Fruit fly (Drosophila melanogaster) whole organism, prepupa: ENCODE data around the gene E2f2.

Experiments
- Blimp-1 ChIP-seq: fragments of 200-800 bp; sonication (Bioruptor generic); optimal IDR thresholded peaks from 3 replicates; lab custom pipeline; 2017; ENCODE audit warnings: missing biosample characterization, missing genetic modification characterization, mild to moderate bottlenecking, moderate library complexity, missing genetic modification reagents
- CG10631 ChIP-seq: fragments of 200-800 bp; sonication (Bioruptor generic); optimal IDR thresholded peaks from 2 replicates; lab custom pipeline; 2016; ENCODE audit warnings: missing biosample characterization, missing genetic modification characterization
- CG10669 ChIP-seq: fragments of 200-800 bp; sonication (Bioruptor generic); optimal IDR thresholded peaks from 3 replicates; lab custom pipeline; 2018; ENCODE audit warnings: missing biosample characterization, mild to moderate bottlenecking, missing genetic modification characterization, moderate library complexity
- CG11294 ChIP-seq: fragments of 200-800 bp; sonication (Bioruptor generic); IDR thresholded peaks from 2 replicates; pipeline ENCODE4 v1.3.6; 2022; ENCODE audit warnings: missing biosample characterization, missing genetic modification characterization
- CG11762 ChIP-seq: fragments of 200-800 bp; sonication (Bioruptor generic); optimal IDR thresholded peaks from 3 replicates; lab custom pipeline; 2016; ENCODE audit warnings: missing biosample characterization, missing genetic modification characterization; ENCODE audit not compliant: insufficient read depth
- CG11902 ChIP-seq: fragments of 200-800 bp; sonication (Bioruptor generic); optimal IDR thresholded peaks from 3 replicates; lab custom pipeline; 2016; ENCODE audit warnings: missing biosample characterization, missing genetic modification characterization
- CG15336 ChIP-seq: fragments of 200-800 bp; sonication (Bioruptor generic); IDR thresholded peaks from 2 replicates; pipeline ENCODE4 v1.3.6; 2022; ENCODE audit warnings: missing biosample characterization, missing genetic modification characterization
- CG16779 ChIP-seq: fragments of 200-800 bp; sonication (Bioruptor generic); optimal IDR thresholded peaks from 3 replicates; lab custom pipeline; 2017; ENCODE audit warnings: missing biosample characterization, mild to moderate bottlenecking, missing genetic modification characterization
- CG3032 ChIP-seq: fragments of 200-800 bp; optimal IDR thresholded peaks from 2 replicates; lab custom pipeline; 2019; ENCODE audit warnings: missing biosample characterization, mild to moderate bottlenecking, missing genetic modification characterization, moderate library complexity
- CG31627 ChIP-seq: fragments of 200-800 bp; sonication (Bioruptor generic); optimal IDR thresholded peaks from 3 replicates; lab custom pipeline; 2016; ENCODE audit warnings: missing biosample characterization, missing genetic modification characterization
- CG32006 ChIP-seq: fragments of 200-800 bp; sonication (Bioruptor generic); optimal IDR thresholded peaks from 3 replicates; lab custom pipeline; 2017; ENCODE audit warnings: missing biosample characterization, mild to moderate bottlenecking, missing genetic modification characterization
- CG3919 ChIP-seq: fragments of 200-800 bp; sonication (Bioruptor generic); optimal IDR thresholded peaks from 3 replicates; lab custom pipeline; 2016; ENCODE audit warnings: missing biosample characterization, missing genetic modification characterization
- CG6163 ChIP-seq: fragments of 200-800 bp; sonication (Bioruptor generic); IDR thresholded peaks from 3 replicates; pipeline ENCODE4 v1.3.6; 2022; ENCODE audit warnings: missing biosample characterization, missing genetic modification characterization
- CG6808 ChIP-seq: fragments of 200-800 bp; sonication (Bioruptor generic); optimal IDR thresholded peaks from 3 replicates; lab custom pipeline; 2017; ENCODE audit warnings: missing biosample characterization, missing genetic modification characterization, mild to moderate bottlenecking, moderate library complexity, missing genetic modification reagents
- CG6854 ChIP-seq: fragments of 200-800 bp; sonication (Bioruptor generic); optimal IDR thresholded peaks from 2 replicates; lab custom pipeline; 2017; ENCODE audit warnings: missing biosample characterization, mild to moderate bottlenecking, missing genetic modification characterization
- CG7368 ChIP-seq: fragments of 200-800 bp; sonication (Bioruptor generic); optimal IDR thresholded peaks from 3 replicates; lab custom pipeline; 2016; ENCODE audit warnings: missing biosample characterization, missing genetic modification characterization
- CG8632 ChIP-seq: fragments of 200-800 bp; sonication (Bioruptor generic); optimal IDR thresholded peaks from 3 replicates; lab custom pipeline; 2016; ENCODE audit warnings: missing biosample characterization, missing genetic modification characterization
- CG9139 ChIP-seq: fragments of 200-800 bp; sonication (Bioruptor generic); optimal IDR thresholded peaks from 3 replicates; lab custom pipeline; 2017; ENCODE audit warnings: missing biosample characterization, mild to moderate bottlenecking, missing genetic modification characterization
- Eip75B ChIP-seq: fragments of 200-800 bp; sonication (Bioruptor generic); optimal IDR thresholded peaks from 3 replicates; lab custom pipeline; 2016; ENCODE audit warnings: missing biosample characterization, missing genetic modification characterization
- Eip78C ChIP-seq: fragments of 200-800 bp; sonication (Bioruptor generic); peaks from one replicate; lab custom pipeline; 2016; ENCODE audit warnings: missing biosample characterization, missing genetic modification characterization
- Eip93F ChIP-seq: fragments of 200-800 bp; sonication (Bioruptor generic); optimal IDR thresholded peaks from 2 replicates; lab custom pipeline; 2016; ENCODE audit warnings: missing biosample characterization, mild to moderate bottlenecking, missing genetic modification characterization
- Ets21C ChIP-seq: fragments of 200-800 bp; sonication (Bioruptor generic); optimal IDR thresholded peaks from 3 replicates; lab custom pipeline; 2016; ENCODE audit warnings: missing biosample characterization, missing genetic modification characterization
- Ets96B ChIP-seq: fragments of 200-800 bp; optimal IDR thresholded peaks from 2 replicates; lab custom pipeline; 2019; ENCODE audit warnings: missing biosample characterization, mild to moderate bottlenecking, missing genetic modification characterization, moderate library complexity
- Gug ChIP-seq: fragments of 200-800 bp; sonication (Bioruptor generic); IDR thresholded peaks from 2 replicates; pipeline ENCODE4 v1.3.6; 2022; ENCODE audit warnings: missing biosample characterization, missing genetic modification characterization
- Hr38 ChIP-seq: sonication (Bioruptor generic); optimal IDR thresholded peaks from 2 replicates; lab custom pipeline; 2016; ENCODE audit warnings: missing biosample characterization, missing genetic modification characterization
- Hr39 ChIP-seq: fragments of 200-800 bp; sonication (Bioruptor generic); optimal IDR thresholded peaks from 2 replicates; lab custom pipeline; 2016; ENCODE audit warnings: missing biosample characterization, missing genetic modification characterization
- Hr4 ChIP-seq: fragments of 200-800 bp; sonication (Bioruptor generic); optimal IDR thresholded peaks from 3 replicates; lab custom pipeline; 2016; ENCODE audit warnings: missing biosample characterization, missing genetic modification characterization
- Lpt ChIP-seq: fragments of 200-800 bp; sonication (Bioruptor generic); optimal IDR thresholded peaks from 3 replicates; lab custom pipeline; 2016; ENCODE audit warnings: missing biosample characterization, missing genetic modification characterization
- OdsH ChIP-seq: fragments of 200-800 bp; sonication (Bioruptor generic); optimal IDR thresholded peaks from 3 replicates; lab custom pipeline; 2016; ENCODE audit warnings: missing biosample characterization, missing genetic modification characterization
- Sox14 ChIP-seq: fragments of 200-800 bp; sonication (Bioruptor generic); optimal IDR thresholded peaks from 3 replicates; lab custom pipeline; 2016; ENCODE audit warnings: missing biosample characterization, missing genetic modification characterization
- Sox15 ChIP-seq: fragments of 200-800 bp; sonication (Bioruptor generic); optimal IDR thresholded peaks from 3 replicates; lab custom pipeline; 2016; ENCODE audit warnings: missing biosample characterization, missing genetic modification characterization
- achi ChIP-seq: fragments of 200-800 bp; sonication (Bioruptor generic); optimal IDR thresholded peaks from 3 replicates; lab custom pipeline; 2016; ENCODE audit warnings: missing biosample characterization, missing genetic modification characterization
- acj6 ChIP-seq: fragments of 200-800 bp; sonication (Bioruptor generic); optimal IDR thresholded peaks from 3 replicates; lab custom pipeline; 2016; ENCODE audit warnings: missing biosample characterization, missing genetic modification characterization
- cyc ChIP-seq: fragments of 200-800 bp; sonication (Bioruptor generic); optimal IDR thresholded peaks from 3 replicates; lab custom pipeline; 2016; ENCODE audit warnings: missing biosample characterization, missing genetic modification characterization
- dac ChIP-seq: fragments of 200-800 bp; sonication (Bioruptor generic); optimal IDR thresholded peaks from 2 replicates; lab custom pipeline; 2017; ENCODE audit warnings: missing biosample characterization, mild to moderate bottlenecking, missing genetic modification characterization
- dsx ChIP-seq: fragments of 200-800 bp; optimal IDR thresholded peaks from 3 replicates; lab custom pipeline; 2019; ENCODE audit warnings: missing biosample characterization, mild to moderate bottlenecking, missing genetic modification characterization, moderate library complexity; ENCODE audit not compliant: poor library complexity, severe bottlenecking
- eg ChIP-seq: fragments of 200-800 bp; sonication (Bioruptor generic); IDR thresholded peaks from 3 replicates; pipeline ENCODE4 v1.3.6; 2022; ENCODE audit warnings: missing biosample characterization, missing genetic modification characterization
- esn ChIP-seq: fragments of 200-800 bp; sonication (Bioruptor generic); optimal IDR thresholded peaks from 2 replicates; lab custom pipeline; 2016; ENCODE audit warnings: missing biosample characterization, mild to moderate bottlenecking, missing genetic modification characterization, moderate library complexity
- fd59A ChIP-seq: fragments of 200-800 bp; sonication (Bioruptor generic); optimal IDR thresholded peaks from 2 replicates; lab custom pipeline; 2017; ENCODE audit warnings: missing biosample characterization, mild to moderate bottlenecking, missing genetic modification characterization, missing genetic modification reagents
- fd85E ChIP-seq: fragments of 200-800 bp; sonication (Bioruptor generic); optimal IDR thresholded peaks from 3 replicates; lab custom pipeline; 2016; ENCODE audit warnings: missing biosample characterization, missing genetic modification characterization
- lz ChIP-seq: fragments of 200-800 bp; sonication (Bioruptor generic); optimal IDR thresholded peaks from 3 replicates; lab custom pipeline; 2016; ENCODE audit warnings: missing biosample characterization, missing genetic modification characterization
- net ChIP-seq: fragments of 200-800 bp; sonication (Bioruptor generic); optimal IDR thresholded peaks from 3 replicates; lab custom pipeline; 2016; ENCODE audit warnings: missing biosample characterization, missing genetic modification characterization
- pdm3 ChIP-seq: fragments of 200-800 bp; sonication (Bioruptor generic); optimal IDR thresholded peaks from 3 replicates; lab custom pipeline; 2016; ENCODE audit warnings: missing biosample characterization, missing genetic modification characterization
- salr ChIP-seq, 2 experiments: fragments of 200-800 bp; sonication (Bioruptor generic); optimal IDR thresholded peaks; 3 replicates each; lab custom pipeline; 2016 to 2018; ENCODE audit warnings: missing biosample characterization in 2 of 2, missing genetic modification characterization in 2 of 2, mild to moderate bottlenecking in 1 of 2
- spab ChIP-seq: fragments of 200-800 bp; sonication (Bioruptor generic); optimal IDR thresholded peaks from 2 replicates; lab custom pipeline; 2017; ENCODE audit warnings: missing biosample characterization, mild to moderate bottlenecking, missing genetic modification characterization, missing genetic modification reagents
- topi ChIP-seq: fragments of 200-800 bp; sonication (Bioruptor generic); optimal IDR thresholded peaks from 3 replicates; lab custom pipeline; 2016; ENCODE audit warnings: missing biosample characterization, missing genetic modification characterization
- vri ChIP-seq: fragments of 200-800 bp; sonication (Bioruptor generic); optimal IDR thresholded peaks from 3 replicates; lab custom pipeline; 2016; ENCODE audit warnings: missing biosample characterization, mild to moderate bottlenecking, missing genetic modification characterization

The E2f2 gene

dm6 chr2L:21142972-21143385 lies 13.6 kb downstream of the E2f2 start, which contains the start of gene pths:
pths (plus strand) TSS chr2L:21143229.
- TF ChIP-seq Blimp-1 (GFP tag; lab: Kevin White, UChicago): no peak
- TF ChIP-seq cyc (GFP tag; lab: Kevin White, UChicago): peak; percentile 44
- TF ChIP-seq esn (GFP tag; lab: Kevin White, UChicago): peak; percentile 26
- no peak for TF ChIP-seq Eip93F
- TF ChIP-seq CG6808 (GFP tag; lab: Kevin White, UChicago): no peak
- TF ChIP-seq fd85E: no peak
- TF ChIP-seq Gug: no peak
- TF ChIP-seq pdm3: no peak
- no peak for TF ChIP-seq net (GFP tag; lab: Kevin White, UChicago)
- no peak for TF ChIP-seq dsx
- no peak for TF ChIP-seq CG10631 (GFP tag; lab: Kevin White, UChicago)
- no peak for TF ChIP-seq CG3919 (GFP tag; lab: Kevin White, UChicago)
- TF ChIP-seq Ets21C (GFP tag; lab: Kevin White, UChicago): peak; percentile 29
- TF ChIP-seq Hr38 (GFP tag; lab: Kevin White, UChicago): no peak
- TF ChIP-seq Hr4 (GFP tag; lab: Kevin White, UChicago): no peak
- TF ChIP-seq lz (GFP tag; lab: Kevin White, UChicago): peak; percentile 16
- no peak for TF ChIP-seq CG16779 (tag; lab: Kevin White, UChicago)
- no peak for TF ChIP-seq CG6854 (GFP tag; lab: Kevin White, UChicago)
- no peak for TF ChIP-seq CG6163 (GFP tag; lab: Robert Waterston, UW)
- no peak for TF ChIP-seq CG8632
- no peak for TF ChIP-seq CG15336 (GFP tag; lab: Robert Waterston, UW)
- TF ChIP-seq Sox15: peak; percentile 22
- TF ChIP-seq CG7368 (GFP tag; lab: Kevin White, UChicago): no peak
- no peak for TF ChIP-seq eg (GFP tag; lab: Robert Waterston, UW)
- TF ChIP-seq CG11902 (GFP tag; lab: Kevin White, UChicago): peak; percentile 32
- no peak for TF ChIP-seq CG32006 (GFP tag; lab: Kevin White, UChicago)
- TF ChIP-seq fd59A (GFP tag; lab: Kevin White, UChicago): no peak
- peak; percentile 62 for TF ChIP-seq Eip78C
- no peak for TF ChIP-seq vri (GFP tag; lab: Kevin White, UChicago)
- no peak for TF ChIP-seq Ets96B (tag; lab: Kevin White, UChicago)
- TF ChIP-seq CG11294 (GFP tag; lab: Robert Waterston, UW): no peak
- no peak for TF ChIP-seq CG11762 (GFP tag; lab: Kevin White, UChicago)
- TF ChIP-seq topi: no peak
- TF ChIP-seq CG9139: no peak
- TF ChIP-seq CG31627 (GFP tag; lab: Kevin White, UChicago): peak; percentile 59
- TF ChIP-seq Sox14 (GFP tag; lab: Kevin White, UChicago): no peak
- TF ChIP-seq OdsH (GFP tag; lab: Kevin White, UChicago): no peak
- no peak for TF ChIP-seq salr (GFP tag; optimal IDR thresholded peaks at IDR 0.05; lab: Kevin White, UChicago)
- no peak for TF ChIP-seq CG10669 (GFP tag; lab: Kevin White, UChicago)
- TF ChIP-seq Hr39 (GFP tag; lab: Kevin White, UChicago): peak; percentile 64
- no peak for TF ChIP-seq Lpt
- no peak for TF ChIP-seq spab (GFP tag; lab: Kevin White, UChicago)
- no peak for TF ChIP-seq dac (GFP tag; lab: Kevin White, UChicago)
- TF ChIP-seq Eip75B (GFP tag; lab: Kevin White, UChicago): no peak
- no peak for TF ChIP-seq achi
- no peak for TF ChIP-seq acj6 (GFP tag; lab: Kevin White, UChicago)
- peak; percentile 42 for TF ChIP-seq CG3032 (tag; lab: Kevin White, UChicago)
